Fruit fly (Drosophila melanogaster) whole organism, embryonic: ENCODE measurements around the gene CG46518.
"Not testable (repeated sequence)": the region's sequence is repeated elsewhere in the genome, so short reads cannot be mapped to it uniquely, and the experiment has no call there.

ENCODE experiments used
- CG1602 ChIP-seq: fragments of 200-800 bp; sonication (Bioruptor generic); optimal IDR thresholded peaks from 3 replicates; lab custom pipeline; 2016; ENCODE audit warnings: missing biosample characterization, missing genetic modification characterization
- CG18262 ChIP-seq: fragments of 200-800 bp; optimal IDR thresholded peaks from 3 replicates; lab custom pipeline; 2019; ENCODE audit warnings: missing biosample characterization, mild to moderate bottlenecking, missing genetic modification characterization, moderate library complexity
- CG3995 ChIP-seq: fragments of 200-800 bp; sonication (Bioruptor generic); optimal IDR thresholded peaks from 3 replicates; lab custom pipeline; 2016; ENCODE audit warnings: missing biosample characterization, missing genetic modification characterization
- CG9876 ChIP-seq: fragments of 200-800 bp; sonication (Bioruptor generic); optimal IDR thresholded peaks from 2 replicates; lab custom pipeline; 2016; ENCODE audit warnings: missing biosample characterization, missing genetic modification characterization
- D ChIP-seq, 2 experiments: fragments of 200-800 bp in 1 of 2; fragments of >200 bp in 1 of 2; sonication (Bioruptor generic) in 1 of 2; optimal IDR thresholded peaks; 2 replicates in 1 of 2; 3 replicates in 1 of 2; lab custom pipeline; 2017; ENCODE audit warnings: mild to moderate bottlenecking in 1 of 2, missing biosample characterization in 1 of 2, missing genetic modification characterization in 1 of 2, missing genetic modification reagents in 1 of 2
- Lim3 ChIP-seq: fragments of 200-800 bp; sonication (Bioruptor generic); IDR thresholded peaks from 2 replicates; pipeline ENCODE4 v1.3.6; 2022; ENCODE audit warnings: missing biosample characterization, missing genetic modification characterization
- z ChIP-seq: fragments of 200-800 bp; sonication (Bioruptor generic); IDR thresholded peaks from 3 replicates; pipeline ENCODE4 v1.3.6; 2022; ENCODE audit warnings: missing biosample characterization, missing genetic modification characterization

dm6 chrX:22251282-22251681 lies 24.9 kb downstream of the CG46518 start, which contains the start of gene CG41562:
- not testable (repeated sequence) for TF ChIP-seq CG3995 (GFP tag; lab: Kevin White, UChicago); CG9876; D (optimal IDR thresholded peaks at IDR 0.05; lab: Kevin White, UChicago); D (GFP tag; optimal IDR thresholded peaks at IDR 0.05; lab: Kevin White, UChicago); Lim3 (GFP tag; lab: Robert Waterston, UW); z; CG18262; CG1602 (GFP tag; lab: Kevin White, UChicago)
